Worm (Caenorhabditis elegans) whole organism, L4 larva: ENCODE results near the gene srg-10.

ENCODE experiments used
- lin-29 ChIP-seq: fragments of 200-800 bp; sonication (Bioruptor generic); IDR thresholded peaks from 2 replicates; pipeline ENCODE4 v1.3.6; 2022; ENCODE audit warnings: missing genetic modification reagents, missing genetic modification characterization, missing compliant biosample characterization
- lsy-2 ChIP-seq, 2 experiments: fragments of 150-350 bp in 1 of 2; sonication (generic microtip) in 1 of 2; optimal IDR thresholded peaks; 2 replicates each; lab custom pipeline; 2014 to 2017; ENCODE audit warnings: missing biosample characterization in 2 of 2, missing genetic modification characterization in 2 of 2
- unc-39 ChIP-seq: sonication (generic microtip); optimal IDR thresholded peaks from 2 replicates; lab custom pipeline; 2017; ENCODE audit warnings: missing biosample characterization, missing genetic modification characterization

ce11 chrIII:4647878-4648277, 29.7 kb upstream of the srg-10 start, which contains the start of gene T23F11.6:
- TF ChIP-seq lsy-2 (tag; optimal IDR thresholded peaks at IDR 0.05; lab: Kevin White, UChicago) = no peak
- TF ChIP-seq lin-29 (GFP tag; lab: Robert Waterston, UW) = no peak
- no peak for TF ChIP-seq unc-39 (tag; lab: Kevin White, UChicago)
